Fruit fly (Drosophila melanogaster) whole organism, embryonic: ENCODE data around the gene spz5.
A peak's percentile ranks its signal among the peaks of the same experiment; 100 is the strongest.

Experiments used
- CG12391 ChIP-seq: fragments of 200-800 bp; sonication (Bioruptor generic); optimal IDR thresholded peaks from 3 replicates; lab custom pipeline; 2018; ENCODE audit warnings: missing biosample characterization, mild to moderate bottlenecking, missing genetic modification characterization, moderate library complexity
- CG12769 ChIP-seq: fragments of 200-800 bp; sonication (Bioruptor generic); optimal IDR thresholded peaks from 2 replicates; lab custom pipeline; 2019; ENCODE audit warnings: missing biosample characterization, mild to moderate bottlenecking, missing genetic modification characterization, moderate library complexity
- CG13624 ChIP-seq: fragments of 200-800 bp; sonication (Bioruptor generic); optimal IDR thresholded peaks from 2 replicates; lab custom pipeline; 2016; ENCODE audit warnings: missing biosample characterization, missing genetic modification characterization
- CG1529 ChIP-seq: fragments of 200-800 bp; sonication (Bioruptor generic); optimal IDR thresholded peaks from 3 replicates; lab custom pipeline; 2018; ENCODE audit warnings: missing biosample characterization, missing genetic modification characterization
- CG16863 ChIP-seq: fragments of 200-800 bp; sonication (Bioruptor generic); optimal IDR thresholded peaks from 3 replicates; lab custom pipeline; 2016; ENCODE audit warnings: missing biosample characterization, missing genetic modification characterization
- CG1832 ChIP-seq: fragments of 200-800 bp; sonication (Bioruptor generic); optimal IDR thresholded peaks from 2 replicates; lab custom pipeline; 2017; ENCODE audit warnings: missing biosample characterization, mild to moderate bottlenecking, missing genetic modification characterization, inconsistent platforms
- CG2889 ChIP-seq: fragments of 200-800 bp; sonication (Bioruptor generic); IDR thresholded peaks from 3 replicates; pipeline ENCODE4 v1.3.6; 2022; ENCODE audit warnings: missing biosample characterization, missing genetic modification characterization
- CG30431 ChIP-seq: fragments of 200-800 bp; sonication (Bioruptor generic); optimal IDR thresholded peaks from 2 replicates; lab custom pipeline; 2017; ENCODE audit warnings: missing biosample characterization, missing genetic modification characterization
- CG3163 ChIP-seq: fragments of 200-800 bp; sonication (Bioruptor generic); optimal IDR thresholded peaks from 3 replicates; lab custom pipeline; 2016; ENCODE audit warnings: missing biosample characterization, missing genetic modification characterization
- CG34224 ChIP-seq: fragments of 200-800 bp; sonication (Bioruptor generic); IDR thresholded peaks from 3 replicates; pipeline ENCODE4 v1.3.6; 2022; ENCODE audit warnings: missing biosample characterization, missing genetic modification characterization; ENCODE audit not compliant: partially characterized antibody
- CG5180 ChIP-seq: fragments of 200-800 bp; sonication (Bioruptor generic); optimal IDR thresholded peaks from 3 replicates; lab custom pipeline; 2017; ENCODE audit warnings: missing biosample characterization, missing genetic modification characterization, mild to moderate bottlenecking, moderate library complexity, missing genetic modification reagents
- CG6654 ChIP-seq: fragments of 200-800 bp; sonication (Bioruptor generic); optimal IDR thresholded peaks from 2 replicates; lab custom pipeline; 2017; ENCODE audit warnings: missing biosample characterization, mild to moderate bottlenecking, missing genetic modification characterization
- Doc3 ChIP-seq: fragments of 200-800 bp; sonication (Bioruptor generic); IDR thresholded peaks from 3 replicates; pipeline ENCODE4 v1.3.6; 2022; ENCODE audit warnings: missing biosample characterization, missing genetic modification characterization; ENCODE audit not compliant: partially characterized antibody
- Drgx ChIP-seq: fragments of 200-800 bp; sonication (Bioruptor generic); IDR thresholded peaks from 2 replicates; pipeline ENCODE4 v1.3.6; 2022; ENCODE audit warnings: missing biosample characterization, missing genetic modification characterization
- Hr51 ChIP-seq, 2 experiments: fragments of 200-800 bp; sonication (Bioruptor generic); optimal IDR thresholded peaks; 2 replicates in 1 of 2; 3 replicates in 1 of 2; lab custom pipeline; 2016 to 2018; ENCODE audit warnings: missing biosample characterization in 2 of 2, missing genetic modification characterization in 2 of 2, mild to moderate bottlenecking in 1 of 2, moderate library complexity in 1 of 2
- MBD-R2 ChIP-seq: fragments of 200-800 bp; sonication (Bioruptor generic); IDR thresholded peaks from 2 replicates; pipeline ENCODE4 v1.3.6; 2022; ENCODE audit warnings: missing biosample characterization, missing genetic modification characterization
- NfI ChIP-seq: fragments of 200-800 bp; sonication (Bioruptor generic); optimal IDR thresholded peaks from 3 replicates; lab custom pipeline; 2018; ENCODE audit warnings: missing biosample characterization, mild to moderate bottlenecking, missing genetic modification characterization, moderate library complexity
- Sox102F ChIP-seq: fragments of 200-800 bp; sonication (Bioruptor generic); optimal IDR thresholded peaks from 2 replicates; lab custom pipeline; 2018; ENCODE audit warnings: missing biosample characterization, mild to moderate bottlenecking, missing genetic modification characterization, moderate library complexity
- Spps ChIP-seq: fragments of 200-800 bp; sonication (Bioruptor generic); optimal IDR thresholded peaks from 2 replicates; lab custom pipeline; 2018; ENCODE audit warnings: missing biosample characterization, mild to moderate bottlenecking, missing genetic modification characterization
- al ChIP-seq: fragments of 200-800 bp; sonication (Bioruptor generic); IDR thresholded peaks from 2 replicates; pipeline ENCODE4 v1.3.6; 2022; ENCODE audit warnings: missing biosample characterization, missing genetic modification characterization
- bsh ChIP-seq, 2 experiments: fragments of 200-800 bp; sonication (Bioruptor generic); optimal IDR thresholded peaks; 2 replicates each; lab custom pipeline; 2017 to 2018; ENCODE audit warnings: mild to moderate bottlenecking in 2 of 2, missing biosample characterization in 2 of 2, missing genetic modification characterization in 2 of 2, moderate library complexity in 1 of 2
- corto ChIP-seq: fragments of 200-800 bp; sonication (Bioruptor generic); optimal IDR thresholded peaks from 2 replicates; lab custom pipeline; 2016; ENCODE audit warnings: missing biosample characterization, mild to moderate bottlenecking, missing genetic modification characterization, moderate library complexity
- fd102C ChIP-seq: fragments of 200-800 bp; sonication (Bioruptor generic); optimal IDR thresholded peaks from 2 replicates; lab custom pipeline; 2018; ENCODE audit warnings: missing biosample characterization, mild to moderate bottlenecking, missing genetic modification characterization, moderate library complexity
- gem ChIP-seq: fragments of 200-800 bp; sonication (Bioruptor generic); optimal IDR thresholded peaks from 2 replicates; lab custom pipeline; 2019; ENCODE audit warnings: missing biosample characterization, mild to moderate bottlenecking, missing genetic modification characterization, moderate library complexity
- gsb-n ChIP-seq: fragments of 200-800 bp; sonication (Bioruptor generic); optimal IDR thresholded peaks from 3 replicates; lab custom pipeline; 2018; ENCODE audit warnings: missing biosample characterization, mild to moderate bottlenecking, missing genetic modification characterization
- insv ChIP-seq, 2 experiments: fragments of 200-800 bp; sonication (Bioruptor generic); optimal IDR thresholded peaks; 3 replicates each; lab custom pipeline; 2016 to 2018; ENCODE audit warnings: missing biosample characterization in 2 of 2, missing genetic modification characterization in 2 of 2
- jumu ChIP-seq: fragments of 200-800 bp; sonication (Bioruptor generic); optimal IDR thresholded peaks from 3 replicates; lab custom pipeline; 2016; ENCODE audit warnings: missing biosample characterization, missing genetic modification characterization
- lbe ChIP-seq: fragments of 200-800 bp; sonication (Bioruptor generic); optimal IDR thresholded peaks from 2 replicates; lab custom pipeline; 2016; ENCODE audit warnings: missing biosample characterization, mild to moderate bottlenecking, missing genetic modification characterization
- nom ChIP-seq: fragments of 200-800 bp; sonication (Bioruptor generic); optimal IDR thresholded peaks from 2 replicates; lab custom pipeline; 2017; ENCODE audit warnings: missing biosample characterization, missing genetic modification characterization, mild to moderate bottlenecking, moderate library complexity, missing genetic modification reagents
- otp ChIP-seq: fragments of 200-800 bp; sonication (Bioruptor generic); IDR thresholded peaks from 3 replicates; pipeline ENCODE4, ENCODE4 v1.3.6; 2022; ENCODE audit warnings: missing biosample characterization, missing genetic modification characterization
- pzg ChIP-seq: fragments of 200-800 bp; sonication (Bioruptor generic); optimal IDR thresholded peaks from 3 replicates; lab custom pipeline; 2018; ENCODE audit warnings: missing biosample characterization, mild to moderate bottlenecking, missing genetic modification characterization, moderate library complexity
- rib ChIP-seq: fragments of 200-800 bp; sonication (Bioruptor generic); IDR thresholded peaks from 2 replicates; pipeline ENCODE4 v1.3.6; 2022; ENCODE audit warnings: missing biosample characterization, missing genetic modification characterization
- sima ChIP-seq: fragments of 200-800 bp; sonication (Bioruptor generic); optimal IDR thresholded peaks from 2 replicates; lab custom pipeline; 2016; ENCODE audit warnings: missing biosample characterization, missing genetic modification characterization
- slbo ChIP-seq: fragments of 200-800 bp; sonication (Bioruptor generic); IDR thresholded peaks from 2 replicates; pipeline ENCODE4 v1.3.6; 2022; ENCODE audit warnings: missing biosample characterization, missing genetic modification characterization
- toy ChIP-seq: fragments of 200-800 bp; sonication (Bioruptor generic); IDR thresholded peaks from 2 replicates; pipeline ENCODE4 v1.3.6; 2022; ENCODE audit warnings: missing biosample characterization, missing genetic modification characterization
- twi ChIP-seq: fragments of 200-800 bp; optimal IDR thresholded peaks from 2 replicates; lab custom pipeline; 2019; ENCODE audit warnings: missing biosample characterization, mild to moderate bottlenecking, missing genetic modification characterization, moderate library complexity
- unc-4 ChIP-seq: fragments of 200-800 bp; sonication (Bioruptor generic); IDR thresholded peaks from 2 replicates; pipeline ENCODE4 v1.3.6; 2022; ENCODE audit warnings: missing biosample characterization, missing genetic modification characterization; ENCODE audit not compliant: partially characterized antibody
- vvl ChIP-seq: fragments of 200-800 bp; sonication (Bioruptor generic); IDR thresholded peaks from 2 replicates; pipeline ENCODE4 v1.3.6; 2022; ENCODE audit warnings: missing biosample characterization, missing genetic modification characterization

Gene spz5

DNA sequence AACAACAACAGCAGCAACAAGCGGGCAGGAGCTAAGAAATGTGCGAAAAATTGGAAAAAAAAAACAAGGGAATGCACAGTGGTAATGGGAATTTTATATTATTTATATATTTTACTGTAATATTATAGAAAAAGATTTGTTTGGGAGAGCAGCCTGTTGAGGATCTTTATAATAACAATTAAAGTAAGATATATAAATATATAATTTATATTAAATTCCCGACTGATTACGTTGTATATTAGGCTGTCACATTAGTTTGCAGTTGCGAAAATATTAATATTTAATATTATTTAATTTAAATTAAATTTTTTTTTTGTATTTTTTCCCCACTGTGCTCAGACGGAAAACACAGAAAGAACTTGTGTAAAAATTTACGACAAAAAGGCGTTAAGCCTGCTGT, 57.0 kb downstream of the spz5 start:
- TF ChIP-seq CG12769 (no peak), CG30431 (GFP tag; lab: Kevin White, UChicago) (no peak), Drgx (GFP tag; lab: Robert Waterston, UW) (peak; percentile 35; the same call in 1 of the 2 replicates), lbe (GFP tag; lab: Kevin White, UChicago) (peak; percentile 71), bsh (GFP tag; optimal IDR thresholded peaks at IDR 0.05; lab: Kevin White, UChicago) (peak in 1 of 2 experiments; percentile 45), gem (tag; lab: Kevin White, UChicago) (peak; percentile 15), rib (no peak), al (no peak), Spps (tag; lab: Kevin White, UChicago) (no peak), CG34224 (GFP tag; lab: Robert Waterston, UW) (no peak), CG1832 (GFP tag; lab: Kevin White, UChicago) (no peak), CG1529 (GFP tag; lab: Kevin White, UChicago) (no peak), twi (tag; lab: Kevin White, UChicago) (no peak), CG13624 (no peak), jumu (GFP tag; lab: Kevin White, UChicago) (no peak), unc-4 (no peak), sima (GFP tag; lab: Kevin White, UChicago) (no peak), pzg (no peak), CG2889 (no peak), Hr51 (GFP tag; optimal IDR thresholded peaks at IDR 0.05; lab: Kevin White, UChicago) (peak in 1 of 2 experiments; percentile 16), CG12391 (no peak), CG6654 (no peak), gsb-n (no peak), NfI (GFP tag; lab: Kevin White, UChicago) (no peak), CG3163 (no peak), insv (GFP tag; optimal IDR thresholded peaks at IDR 0.05; lab: Kevin White, UChicago) (no peak), slbo (GFP tag; lab: Robert Waterston, UW) (no peak), Sox102F (peak; percentile 1), otp (GFP tag; lab: Robert Waterston, UW) (no peak), CG16863 (GFP tag; lab: Kevin White, UChicago) (no peak), CG5180 (no peak), fd102C (no peak), toy (GFP tag; lab: Robert Waterston, UW) (no peak), Doc3 (no peak), nom (peak; percentile 75)

DNA sequence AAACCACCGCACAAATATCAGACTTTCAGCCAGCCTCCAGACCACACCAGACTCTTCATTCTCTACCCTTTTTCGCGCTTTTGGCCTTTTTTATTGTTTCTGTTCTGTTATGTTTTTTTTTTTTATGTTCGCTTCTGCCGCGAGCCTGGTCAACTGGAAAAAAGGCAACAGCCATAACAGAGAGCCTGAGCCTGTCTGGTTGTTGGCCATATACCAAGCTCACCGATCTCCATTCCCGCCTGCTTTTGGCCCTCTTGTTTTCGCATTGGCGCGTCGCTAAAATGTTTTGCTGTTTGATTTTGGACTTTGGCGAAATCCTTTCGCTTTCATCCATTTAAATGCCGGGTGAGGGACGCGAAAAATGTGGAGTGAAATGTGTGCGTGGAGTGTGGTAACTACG, 58.3 kb downstream of the spz5 start:
- peak; percentile 78 for TF ChIP-seq nom
- TF ChIP-seq MBD-R2 (GFP tag; lab: Robert Waterston, UW), result no peak
- peak; percentile 60 for TF ChIP-seq corto (GFP tag; lab: Kevin White, UChicago)
- peak; percentile 24 for TF ChIP-seq lbe (GFP tag; lab: Kevin White, UChicago)
- no peak for TF ChIP-seq vvl (GFP tag; lab: Robert Waterston, UW)
